Worm (Caenorhabditis elegans) whole organism, late embryonic: Measurements from ENCODE around the gene cya-1.

ENCODE experiments used
- C08G9.2 ChIP-seq: sonication (generic microtip); optimal IDR thresholded peaks from 2 replicates; lab custom pipeline; 2016; ENCODE audit warnings: mild to moderate bottlenecking, missing genetic modification characterization, moderate library complexity, missing compliant biosample characterization
- dve-1 ChIP-seq: sonication (generic microtip); optimal IDR thresholded peaks from 2 replicates; lab custom pipeline; 2017; ENCODE audit warnings: antibody characterized with exemption, mild to moderate bottlenecking, missing genetic modification characterization, missing compliant biosample characterization
- fax-1 ChIP-seq: sonication (generic microtip); optimal IDR thresholded peaks from 2 replicates; lab custom pipeline; 2016; ENCODE audit warnings: missing genotype, missing genetic modification characterization, missing compliant biosample characterization
- fkh-10 ChIP-seq: fragments of 150-350 bp; optimal IDR thresholded peaks from 2 replicates; lab custom pipeline; 2014; ENCODE audit warnings: missing biosample characterization, missing genetic modification reagents, missing genetic modification characterization
- lim-6 ChIP-seq: sonication (generic microtip); optimal IDR thresholded peaks from 2 replicates; lab custom pipeline; 2016; ENCODE audit warnings: missing genetic modification characterization, missing compliant biosample characterization
- pat-9 ChIP-seq: fragments of 200-800 bp; sonication (Bioruptor generic); optimal IDR thresholded peaks from 2 replicates; lab custom pipeline; 2018; ENCODE audit warnings: mild to moderate bottlenecking, missing genetic modification characterization, moderate library complexity, missing compliant biosample characterization
- sox-2 ChIP-seq: fragments of 200-800 bp; sonication (Bioruptor generic); IDR thresholded peaks from 2 replicates; pipeline ENCODE4 v1.3.6; 2022; ENCODE audit warnings: missing genetic modification reagents, missing genetic modification characterization, missing compliant biosample characterization
- unc-86 ChIP-seq: sonication (generic microtip); optimal IDR thresholded peaks from 2 replicates; lab custom pipeline; 2016; ENCODE audit warnings: missing genetic modification characterization, missing compliant biosample characterization

- TF ChIP-seq dve-1 (tag; lab: Kevin White, UChicago) (no peak), fkh-10 (GFP tag; lab: Kevin White, UChicago) (no peak), sox-2 (GFP tag; lab: Robert Waterston, UW) (no peak), pat-9 (no peak), fax-1 (tag; lab: Kevin White, UChicago) (no peak), lim-6 (tag; lab: Kevin White, UChicago) (no peak), unc-86 (tag; lab: Kevin White, UChicago) (no peak), C08G9.2 (tag; lab: Kevin White, UChicago) (no peak)
These were observed 37.7 kb downstream of the cya-1 start, which contains the start of gene lin-12 for ce11 chrIII:9071372-9071771.
